Fruit fly (Drosophila melanogaster): ENCODE data around the gene obst-H.
A peak's percentile ranks its signal among the peaks of the same experiment; 100 is the strongest.

The obst-H gene

DNA sequence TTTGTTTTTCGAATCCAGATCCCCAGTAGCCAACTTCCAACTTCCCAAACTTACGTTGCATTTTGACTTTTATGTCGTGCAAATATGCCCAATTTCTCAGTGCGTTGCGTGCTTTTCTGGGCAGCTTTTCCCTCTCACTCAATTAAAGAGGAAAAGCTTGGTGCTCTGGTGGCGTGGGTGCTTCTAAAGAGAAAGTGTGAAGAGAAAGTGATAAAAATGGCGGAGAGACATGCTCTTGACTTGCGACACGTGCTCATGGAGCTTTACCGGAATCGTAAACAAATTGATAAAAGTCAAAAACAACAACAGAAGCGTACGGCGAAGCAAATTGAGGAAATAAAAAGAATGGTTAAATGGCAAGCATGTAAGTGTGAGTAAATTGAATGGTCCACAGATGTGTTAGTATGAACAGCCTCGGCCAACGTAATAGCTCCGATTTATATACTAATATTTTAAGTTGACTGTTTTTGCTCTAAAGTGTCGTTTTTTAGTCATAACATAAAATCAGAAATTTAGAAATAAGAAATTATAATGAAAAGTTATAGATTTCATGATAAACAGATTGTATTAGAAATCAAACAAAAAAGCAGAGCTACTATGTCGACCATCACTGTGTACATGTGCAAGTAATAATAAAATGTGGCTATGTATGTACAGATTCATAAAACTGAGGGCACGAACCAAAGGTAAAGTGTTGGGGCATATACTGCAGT, 35.0 kb downstream of the obst-H start (continued):
- TF ChIP-seq lab (GFP tag; optimal IDR thresholded peaks at IDR 0.05) (peak; percentile 35), CG6654 (GFP tag; optimal IDR thresholded peaks at IDR 0.05) (peak; percentile 16), CG12104 (GFP tag; optimal IDR thresholded peaks at IDR 0.05) (peak; percentile 16), CG6254 (GFP tag; optimal IDR thresholded peaks at IDR 0.05) (peak; percentile 8), cas (GFP tag; IDR thresholded peaks at IDR 0.05) (no peak), Blimp-1 (GFP tag; optimal IDR thresholded peaks at IDR 0.05) (peak; percentile 37), CG6813 (GFP tag; optimal IDR thresholded peaks at IDR 0.05) (peak; percentile 35), D19B (GFP tag; optimal IDR thresholded peaks at IDR 0.05) (peak; percentile 3), fd96Cb (tag; optimal IDR thresholded peaks at IDR 0.05) (peak; percentile 56), sens-2 (GFP tag; IDR thresholded peaks at IDR 0.05) (no peak), peb (GFP tag; IDR thresholded peaks at IDR 0.05) (no peak), CG15269 (tag; optimal IDR thresholded peaks at IDR 0.05) (peak; percentile 28), CG18476 (GFP tag; optimal IDR thresholded peaks at IDR 0.05) (peak; percentile 8), unpg (GFP tag; optimal IDR thresholded peaks at IDR 0.05) (peak; percentile 13), grau (tag; optimal IDR thresholded peaks at IDR 0.05) (peak; percentile 30), al (GFP tag; IDR thresholded peaks at IDR 0.05) (0 out of 2 replicates have a peak, but pooled peaks have one; percentile 24), Jarid2 (GFP tag; optimal IDR thresholded peaks at IDR 0.05) (peak; percentile 3), Asciz (GFP tag; optimal IDR thresholded peaks at IDR 0.05) (peak; percentile 37), dpn (GFP tag; optimal IDR thresholded peaks at IDR 0.05) (no peak), chm (GFP tag; IDR thresholded peaks at IDR 0.05) (0 out of 2 replicates have a peak, but pooled peaks have one; percentile 37), Dbx (GFP tag; IDR thresholded peaks at IDR 0.05) (no peak), Meics (GFP tag; optimal IDR thresholded peaks at IDR 0.05) (peak; percentile 8), CG2678 (tag; optimal IDR thresholded peaks at IDR 0.05) (peak; percentile 43), chn (GFP tag; optimal IDR thresholded peaks at IDR 0.05) (no peak), Sox100B (GFP tag; optimal IDR thresholded peaks at IDR 0.05) (peak; percentile 65), CG30020 (tag; optimal IDR thresholded peaks at IDR 0.05) (no peak), chinmo (GFP tag; IDR thresholded peaks at IDR 0.05; ENCODE audit: partially characterized antibody) (0 out of 4 replicates have a peak, but pooled peaks have one; percentile 12), Max (GFP tag; optimal IDR thresholded peaks at IDR 0.05) (peak; percentile 32), jumu (GFP tag; optimal IDR thresholded peaks at IDR 0.05) (no peak), CG12391 (tag; optimal IDR thresholded peaks at IDR 0.05) (peak; percentile 5), hkb (optimal IDR thresholded peaks at IDR 0.05) (no peak), hkb (GFP tag; IDR thresholded peaks at IDR 0.05) (peak; percentile 44), CG12299 (tag; optimal IDR thresholded peaks at IDR 0.05) (no peak), Neu2 (GFP tag; optimal IDR thresholded peaks at IDR 0.05; ENCODE audit: borderline replicate concordance) (no peak), D19A (tag; optimal IDR thresholded peaks at IDR 0.05) (peak; percentile 33), cg (GFP tag; optimal IDR thresholded peaks at IDR 0.05) (peak; percentile 41), toy (GFP tag; IDR thresholded peaks at IDR 0.05) (no peak), CG4360 (GFP tag; IDR thresholded peaks at IDR 0.05) (no peak), Trl (optimal IDR thresholded peaks at IDR 0.05) (peak; percentile 75 to 85), Trl (GFP tag; optimal IDR thresholded peaks at IDR 0.05) (no peak), CG18599 (GFP tag; optimal IDR thresholded peaks at IDR 0.05) (peak; percentile 44), CG32532 (GFP tag; IDR thresholded peaks at IDR 0.05) (peak; percentile 24; the same call in 1 of the 2 replicates), CG10147 (GFP tag; optimal IDR thresholded peaks at IDR 0.05) (peak; percentile 15), Hr51 (GFP tag; optimal IDR thresholded peaks at IDR 0.05) (peak in 1 of 2 experiments; percentile 27), Ravus (GFP tag; IDR thresholded peaks at IDR 0.05) (no peak; the same call in 1 of the 2 replicates), eyg (GFP tag; optimal IDR thresholded peaks at IDR 0.05) (no peak), CG17186 (GFP tag; optimal IDR thresholded peaks at IDR 0.05) (no peak), pan (optimal IDR thresholded peaks at IDR 0.05) (no peak), pan (GFP tag; optimal IDR thresholded peaks at IDR 0.05 in 1 of 2, IDR thresholded peaks at IDR 0.05 in 1 of 2) (peak in 1 of 2 experiments; percentile 12)

All from whole organism, embryonic.